Worm (Caenorhabditis elegans): ENCODE data around the gene mrps-16.

Gene mrps-16

ce11 chrII:5436833-5437232 lies 37.3 kb upstream of the mrps-16 start, which contains the start of gene dct-5 (continued):
- no peak for TF ChIP-seq F23B12.7 (tag; optimal IDR thresholded peaks at IDR 0.05; ENCODE audit: insufficient read depth)

ce11 chrII:5437586-5437985 lies 36.6 kb upstream of the mrps-16 start, which contains the start of gene F07F6.1:
F07F6.1 (plus strand) TSS chrII:5437886.
- TF ChIP-seq snpc-1.3 (tag; optimal IDR thresholded peaks at IDR 0.05; ENCODE audit: insufficient read depth) (no peak), attf-3 (GFP tag; conservative IDR thresholded peaks at IDR 0.05) (no peak), mxl-1 (tag; optimal IDR thresholded peaks at IDR 0.05) (no peak)

- TF ChIP-seq nfya-2 (GFP tag; IDR thresholded peaks at IDR 0.05), result no peak
- TF ChIP-seq lin-40 (tag; optimal IDR thresholded peaks at IDR 0.05), result no peak
- TF ChIP-seq mxl-1 (tag; optimal IDR thresholded peaks at IDR 0.05), result no peak
- no peak for TF ChIP-seq akir-1 (GFP tag; optimal IDR thresholded peaks at IDR 0.05)
- no peak for TF ChIP-seq ztf-26 (tag; optimal IDR thresholded peaks at IDR 0.05)
- TF ChIP-seq snpc-3.4 (tag; optimal IDR thresholded peaks at IDR 0.05), result no peak
- TF ChIP-seq mel-28 (tag; optimal IDR thresholded peaks at IDR 0.05; ENCODE audit: borderline replicate concordance), result no peak
- no peak for TF ChIP-seq pha-4 (tag; optimal IDR thresholded peaks at IDR 0.05)
- no peak for TF ChIP-seq F23B12.7 (tag; optimal IDR thresholded peaks at IDR 0.05; ENCODE audit: insufficient read depth)
- no peak for TF ChIP-seq F22D6.2 (tag; optimal IDR thresholded peaks at IDR 0.05)
- TF ChIP-seq B0019.2 (GFP tag; conservative IDR thresholded peaks at IDR 0.05), result no peak
- no peak for TF ChIP-seq Y95B8A.8 (GFP tag; IDR thresholded peaks at IDR 0.05)
These were observed 27.7 kb upstream of the mrps-16 start, which contains the start of gene nmr-1 for ce11 chrII:5446506-5446905. nmr-1 (minus strand) TSS chrII:5446606.

ce11 chrII:5447381-5447780 lies 26.8 kb upstream of the mrps-16 start, which contains the start of gene cex-1:
cex-1 (plus strand) TSS chrII:5447681.
- no peak for TF ChIP-seq die-1 (tag; optimal IDR thresholded peaks at IDR 0.05)
- TF ChIP-seq Y95B8A.8 (GFP tag; IDR thresholded peaks at IDR 0.05), result no peak
- no peak for TF ChIP-seq B0261.1 (tag; optimal IDR thresholded peaks at IDR 0.05)
- no peak for TF ChIP-seq gei-17 (GFP tag; optimal IDR thresholded peaks at IDR 0.05)
- TF ChIP-seq lag-1 (GFP tag; IDR thresholded peaks at IDR 0.05), result no peak
- TF ChIP-seq F49E8.2 (tag; optimal IDR thresholded peaks at IDR 0.05; ENCODE audit: insufficient read depth), result no peak
- no peak for TF ChIP-seq B0336.3 (GFP tag; IDR thresholded peaks at IDR 0.05)
- TF ChIP-seq ceh-100 (GFP tag; IDR thresholded peaks at IDR 0.05), result no peak

- TF ChIP-seq mxl-1 (tag; optimal IDR thresholded peaks at IDR 0.05) (no peak), Y53G8AR.9 (GFP tag; conservative IDR thresholded peaks at IDR 0.05) (no peak), dpff-1 (tag; optimal IDR thresholded peaks at IDR 0.05) (no peak), B0261.1 (tag; optimal IDR thresholded peaks at IDR 0.05) (no peak), lin-40 (tag; optimal IDR thresholded peaks at IDR 0.05) (no peak), madf-3 (GFP tag; IDR thresholded peaks at IDR 0.05) (no peak)
These were observed 25.0 kb upstream of the mrps-16 start for ce11 chrII:5449219-5449618.

- no peak for TF ChIP-seq Y56A3A.18 (GFP tag; IDR thresholded peaks at IDR 0.05)
- no peak for TF ChIP-seq K11D2.4 (GFP tag; IDR thresholded peaks at IDR 0.05)
- no peak for TF ChIP-seq ztf-22 (GFP tag; optimal IDR thresholded peaks at IDR 0.05)
These were observed 24.6 kb upstream of the mrps-16 start for ce11 chrII:5449620-5450019.

- TF ChIP-seq Y95B8A.8 (GFP tag; IDR thresholded peaks at IDR 0.05) (no peak), sptf-2 (GFP tag; optimal IDR thresholded peaks at IDR 0.05) (no peak), cebp-1 (GFP tag; IDR thresholded peaks at IDR 0.05) (no peak), cebp-1 (tag; optimal IDR thresholded peaks at IDR 0.05) (no peak), madf-3 (GFP tag; IDR thresholded peaks at IDR 0.05) (no peak), nhr-120 (GFP tag; IDR thresholded peaks at IDR 0.05) (no peak), lsl-1 (GFP tag; optimal IDR thresholded peaks at IDR 0.05) (no peak), Y53F4B.3 (GFP tag; IDR thresholded peaks at IDR 0.05) (no peak), dpff-1 (tag; optimal IDR thresholded peaks at IDR 0.05) (no peak), F55B11.4 (tag; optimal IDR thresholded peaks at IDR 0.05; ENCODE audit: borderline replicate concordance, insufficient read depth) (no peak), zim-3 (tag; optimal IDR thresholded peaks at IDR 0.05) (no peak), B0336.3 (GFP tag; IDR thresholded peaks at IDR 0.05) (no peak), lir-1 (GFP tag; conservative IDR thresholded peaks at IDR 0.05) (no peak), K12H6.12 (tag; optimal IDR thresholded peaks at IDR 0.05) (no peak), ceh-40 (GFP tag; IDR thresholded peaks at IDR 0.05) (no peak), ztf-22 (GFP tag; optimal IDR thresholded peaks at IDR 0.05) (no peak)
These were observed 22.9 kb upstream of the mrps-16 start for ce11 chrII:5451278-5451677.

Data from whole organism, young adult.